Worm (Caenorhabditis elegans) whole organism, L1 larva: ENCODE measurements around the gene rgs-10.

ENCODE experiments used
- egl-27 ChIP-seq, 2 experiments: fragments of 150-350 bp in 1 of 2; sonication (generic microtip); optimal IDR thresholded peaks; 3 replicates each; lab custom pipeline; 2017 to 2018; ENCODE audit warnings: missing biosample characterization in 2 of 2, missing genetic modification characterization in 2 of 2, missing genetic modification reagents in 2 of 2
- fos-1 ChIP-seq: fragments of 150-350 bp; optimal IDR thresholded peaks from 2 replicates; lab custom pipeline; 2014; ENCODE audit warnings: missing biosample characterization, missing genetic modification characterization
- unc-62 ChIP-seq: fragments of 150-350 bp; optimal IDR thresholded peaks from 2 replicates; lab custom pipeline; 2014; ENCODE audit warnings: missing biosample characterization, missing genetic modification reagents, missing genetic modification characterization
- xbp-1 ChIP-seq: sonication (generic microtip); optimal IDR thresholded peaks from 2 replicates; lab custom pipeline; 2016; ENCODE audit warnings: missing genetic modification characterization, missing compliant biosample characterization
- zag-1 ChIP-seq: fragments of 150-350 bp; optimal IDR thresholded peaks from 2 replicates; lab custom pipeline; 2014; ENCODE audit warnings: missing biosample characterization, missing genetic modification characterization

- no peak for TF ChIP-seq fos-1
- no peak for TF ChIP-seq unc-62 (GFP tag; lab: Kevin White, UChicago)
- TF ChIP-seq egl-27 (tag; optimal IDR thresholded peaks at IDR 0.05; lab: Kevin White, UChicago), result no peak
- TF ChIP-seq xbp-1 (tag; lab: Kevin White, UChicago), result no peak
- TF ChIP-seq zag-1 (tag; lab: Kevin White, UChicago), result no peak
Observed at ce11 chrX:14929512-14929911, 33.0 kb upstream of the rgs-10 start.
